Worm (Caenorhabditis elegans) whole organism, L2 larva: ENCODE results near the gene glo-4.
A peak's percentile ranks its signal among the peaks of the same experiment; 100 is the strongest.

ENCODE experiments used
- C34F6.9 ChIP-seq: fragments of 150-350 bp; optimal IDR thresholded peaks from 2 replicates; lab custom pipeline; 2014; ENCODE audit warnings: missing biosample characterization, missing genetic modification characterization
- F13H6.1 ChIP-seq: sonication (generic microtip); optimal IDR thresholded peaks from 2 replicates; lab custom pipeline; 2016; ENCODE audit warnings: missing genetic modification characterization, missing compliant biosample characterization
- R02D3.7 ChIP-seq: fragments of 150-350 bp; optimal IDR thresholded peaks from 2 replicates; lab custom pipeline; 2014; ENCODE audit warnings: missing biosample characterization, missing genetic modification characterization
- ZK546.5 ChIP-seq: sonication (generic microtip); optimal IDR thresholded peaks from 2 replicates; lab custom pipeline; 2017; ENCODE audit warnings: missing biosample characterization, missing genetic modification characterization
- aly-2 ChIP-seq: fragments of 150-350 bp; optimal IDR thresholded peaks from 2 replicates; lab custom pipeline; 2014; ENCODE audit warnings: missing biosample characterization, missing genetic modification characterization
- blmp-1 ChIP-seq: sonication (generic microtip); optimal IDR thresholded peaks from 2 replicates; lab custom pipeline; 2017; ENCODE audit warnings: missing genetic modification characterization, mild to moderate bottlenecking, missing compliant biosample characterization, antibody characterized with exemption, moderate library complexity; ENCODE audit not compliant: insufficient read depth
- ceh-16 ChIP-seq: fragments of 150-350 bp; optimal IDR thresholded peaks from 2 replicates; lab custom pipeline; 2014; ENCODE audit warnings: missing biosample characterization, missing genetic modification characterization
- ceh-82 ChIP-seq: fragments of 150-350 bp; optimal IDR thresholded peaks from 2 replicates; lab custom pipeline; 2014; ENCODE audit warnings: missing biosample characterization, missing genetic modification characterization
- dmd-4 ChIP-seq: sonication (generic microtip); optimal IDR thresholded peaks from 2 replicates; lab custom pipeline; 2017; ENCODE audit warnings: missing biosample characterization, missing genetic modification characterization
- egl-27 ChIP-seq: sonication (generic microtip); optimal IDR thresholded peaks from 3 replicates; lab custom pipeline; 2017; ENCODE audit warnings: missing biosample characterization, missing genetic modification reagents, missing genetic modification characterization
- elt-1 ChIP-seq: fragments of 150-350 bp; optimal IDR thresholded peaks from 2 replicates; lab custom pipeline; 2014; ENCODE audit warnings: missing biosample characterization, missing genetic modification characterization
- elt-3 ChIP-seq: sonication (generic microtip); optimal IDR thresholded peaks from 2 replicates; lab custom pipeline; 2017; ENCODE audit warnings: missing biosample characterization, missing genetic modification characterization
- fos-1 ChIP-seq: fragments of 150-350 bp; optimal IDR thresholded peaks from 2 replicates; lab custom pipeline; 2014; ENCODE audit warnings: missing biosample characterization, missing genetic modification characterization
- gmeb-1 ChIP-seq: fragments of 150-350 bp; optimal IDR thresholded peaks from 2 replicates; lab custom pipeline; 2014; ENCODE audit warnings: missing biosample characterization, missing genetic modification characterization
- lin-13 ChIP-seq: fragments of 150-350 bp; optimal IDR thresholded peaks from 2 replicates; lab custom pipeline; 2014; ENCODE audit warnings: missing biosample characterization, missing genetic modification reagents, missing genetic modification characterization
- lin-39 ChIP-seq: fragments of 150-350 bp; optimal IDR thresholded peaks from 2 replicates; lab custom pipeline; 2014; ENCODE audit warnings: missing biosample characterization, missing genetic modification reagents, missing genetic modification characterization
- lsy-2 ChIP-seq, 2 experiments: fragments of 150-350 bp in 1 of 2; sonication (generic microtip) in 1 of 2; optimal IDR thresholded peaks; 2 replicates each; lab custom pipeline; 2014 to 2017; ENCODE audit warnings: missing biosample characterization in 2 of 2, missing genetic modification characterization in 2 of 2
- mbf-1 ChIP-seq: sonication (generic microtip); optimal IDR thresholded peaks from 2 replicates; lab custom pipeline; 2017; ENCODE audit warnings: missing biosample characterization, missing genetic modification characterization
- mdl-1 ChIP-seq, 2 experiments: fragments of 150-350 bp in 1 of 2; sonication (generic microtip) in 1 of 2; optimal IDR thresholded peaks; 2 replicates each; lab custom pipeline; 2017; ENCODE audit warnings: missing biosample characterization in 2 of 2, missing genetic modification characterization in 2 of 2
- nhr-10 ChIP-seq: sonication (generic microtip); optimal IDR thresholded peaks from 2 replicates; lab custom pipeline; 2017; ENCODE audit warnings: missing biosample characterization, missing genetic modification characterization
- nhr-11 ChIP-seq: fragments of 150-350 bp; optimal IDR thresholded peaks from 2 replicates; lab custom pipeline; 2014; ENCODE audit warnings: missing biosample characterization, missing genetic modification characterization
- nhr-12 ChIP-seq: fragments of 150-350 bp; optimal IDR thresholded peaks from 2 replicates; lab custom pipeline; 2014; ENCODE audit warnings: missing biosample characterization, missing genetic modification characterization
- nhr-129 ChIP-seq: fragments of 150-350 bp; optimal IDR thresholded peaks from 2 replicates; lab custom pipeline; 2014; ENCODE audit warnings: missing biosample characterization, missing genetic modification characterization
- nhr-21 ChIP-seq: fragments of 150-350 bp; optimal IDR thresholded peaks from 2 replicates; lab custom pipeline; 2014; ENCODE audit warnings: missing biosample characterization, missing genetic modification characterization
- nhr-23 ChIP-seq: fragments of 150-350 bp; optimal IDR thresholded peaks from 2 replicates; lab custom pipeline; 2014; ENCODE audit warnings: missing biosample characterization, missing genetic modification reagents, missing genetic modification characterization
- nhr-25 ChIP-seq: fragments of 150-350 bp; sonication (generic microtip); optimal IDR thresholded peaks from 3 replicates; lab custom pipeline; 2014; ENCODE audit warnings: missing biosample characterization, missing genetic modification characterization
- nhr-6 ChIP-seq: fragments of 150-350 bp; optimal IDR thresholded peaks from 2 replicates; lab custom pipeline; 2014; ENCODE audit warnings: missing biosample characterization, missing genetic modification characterization
- peb-1 ChIP-seq: fragments of 150-350 bp; optimal IDR thresholded peaks from 2 replicates; lab custom pipeline; 2014; ENCODE audit warnings: missing biosample characterization, missing genetic modification characterization
- sem-4 ChIP-seq: fragments of 150-350 bp; optimal IDR thresholded peaks from 2 replicates; lab custom pipeline; 2014; ENCODE audit warnings: missing biosample characterization, missing genetic modification reagents, missing genetic modification characterization
- sma-3 ChIP-seq: sonication (generic microtip); optimal IDR thresholded peaks from 2 replicates; lab custom pipeline; 2016; ENCODE audit warnings: missing genetic modification reagents, missing genetic modification characterization, missing compliant biosample characterization
- sma-9 ChIP-seq, 2 experiments: fragments of 150-350 bp in 1 of 2; sonication (generic microtip) in 1 of 2; optimal IDR thresholded peaks; 2 replicates each; lab custom pipeline; 2014 to 2016; ENCODE audit warnings: missing genetic modification characterization in 2 of 2, mild to moderate bottlenecking in 1 of 2, missing biosample characterization in 1 of 2, missing compliant biosample characterization in 1 of 2, missing genetic modification reagents in 1 of 2, moderate library complexity in 1 of 2
- unc-55 ChIP-seq: fragments of 150-350 bp; sonication (generic microtip); optimal IDR thresholded peaks from 3 replicates; lab custom pipeline; 2014; ENCODE audit warnings: missing biosample characterization, missing genetic modification reagents, missing genetic modification characterization
- unc-62 ChIP-seq: fragments of 150-350 bp; optimal IDR thresholded peaks from 2 replicates; lab custom pipeline; 2014; ENCODE audit warnings: missing biosample characterization, missing genetic modification reagents, missing genetic modification characterization
- ztf-1 ChIP-seq: fragments of 200-800 bp; sonication (Bioruptor generic); conservative IDR thresholded peaks from 2 replicates; pipeline ENCODE4 v1.3.6; 2022; ENCODE audit warnings: missing genetic modification characterization, missing compliant biosample characterization
- ztf-4 ChIP-seq: fragments of 150-350 bp; optimal IDR thresholded peaks from 2 replicates; lab custom pipeline; 2014; ENCODE audit warnings: missing biosample characterization, missing genetic modification characterization

Gene glo-4

DNA sequence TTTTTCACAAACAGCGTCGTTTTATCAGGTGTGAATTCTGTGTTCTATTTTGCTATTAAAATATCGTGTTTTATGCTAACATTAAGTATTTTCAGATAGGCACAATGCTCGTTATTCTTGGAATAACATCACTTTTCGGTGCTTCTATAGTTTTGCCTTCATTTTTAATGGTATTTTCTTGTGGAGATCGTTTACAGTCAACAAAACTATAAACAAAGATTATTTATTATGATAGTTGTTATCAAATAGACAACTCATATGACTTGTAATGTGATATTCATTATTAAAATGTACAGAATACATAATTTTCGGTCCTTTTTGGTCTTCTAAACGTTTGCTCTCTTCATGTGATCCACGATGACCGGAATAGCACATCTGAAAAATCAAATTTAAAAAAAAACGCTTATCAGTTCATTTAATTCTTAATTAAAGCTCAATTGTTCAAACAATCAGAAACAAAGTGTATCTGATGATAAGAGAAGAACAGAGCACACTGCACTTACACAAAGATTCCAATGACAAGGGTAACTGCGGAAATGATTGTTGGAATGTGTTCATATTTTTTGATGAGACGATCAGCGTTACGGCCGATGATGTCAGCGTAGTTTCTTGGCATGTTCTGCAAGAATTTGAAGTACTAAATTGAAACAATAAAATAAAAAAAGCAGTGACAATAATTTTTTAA lies 11.1 kb upstream of the glo-4 start, which contains the start of gene F07C3.9:
F07C3.9 (minus strand) TSS at position 635 of the 685 bp plus-strand sequence.
- TF ChIP-seq elt-3 (no peak), mdl-1 (tag; optimal IDR thresholded peaks at IDR 0.05; lab: Kevin White, UChicago) (no peak), unc-55 (GFP tag; lab: Kevin White, UChicago) (no peak), peb-1 (tag; lab: Kevin White, UChicago) (no peak), sem-4 (tag; lab: Kevin White, UChicago) (no peak), sma-3 (GFP tag; lab: Kevin White, UChicago) (no peak), sma-9 (GFP tag; optimal IDR thresholded peaks at IDR 0.05; lab: Kevin White, UChicago) (peak; percentile 16), sma-9 (tag; optimal IDR thresholded peaks at IDR 0.05; lab: Kevin White, UChicago) (no peak), elt-1 (tag; lab: Kevin White, UChicago) (no peak), fos-1 (peak; percentile 51), nhr-23 (tag; lab: Kevin White, UChicago) (no peak)
- TF ChIP-seq, all 48 proteins: peak for 2

DNA sequence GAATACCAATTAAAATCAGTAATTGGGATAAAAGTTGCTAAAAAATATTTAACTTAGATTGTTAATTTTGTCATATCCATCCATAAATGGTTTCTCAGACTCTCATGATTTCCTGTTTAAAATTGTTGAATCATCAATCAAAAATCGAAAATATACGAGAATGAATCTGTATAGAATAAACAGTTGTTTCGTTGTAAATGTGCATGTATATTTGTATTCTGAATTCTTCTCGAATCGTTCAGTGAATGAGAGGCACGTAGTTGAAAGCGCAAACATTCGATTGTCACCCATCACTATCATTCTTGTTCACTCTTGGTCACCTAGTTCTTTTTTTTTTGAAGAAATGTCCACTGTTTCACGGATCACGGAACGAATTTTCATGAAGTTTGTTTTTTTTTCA lies 6.9 kb upstream of the glo-4 start, which contains the start of gene ptd-2:
ptd-2 (plus strand) TSS at position 301 of the 400 bp plus-strand sequence.
- TF ChIP-seq sma-9 (GFP tag; optimal IDR thresholded peaks at IDR 0.05; lab: Kevin White, UChicago) (no peak), sma-9 (tag; optimal IDR thresholded peaks at IDR 0.05; lab: Kevin White, UChicago) (no peak), elt-3 (no peak)

ce11 chrV:9249206-9249605 lies 6.2 kb upstream of the glo-4 start, which contains the start of gene str-94:
Gene str-94 (minus strand): TSS chrV:9249306.
- no peak for TF ChIP-seq ZK546.5
- TF ChIP-seq nhr-6, result no peak
- TF ChIP-seq lsy-2 (tag; optimal IDR thresholded peaks at IDR 0.05; lab: Kevin White, UChicago), result no peak
- TF ChIP-seq fos-1, result no peak
- TF ChIP-seq nhr-25 (tag; lab: Kevin White, UChicago), result no peak
- TF ChIP-seq lin-13 (GFP tag; lab: Kevin White, UChicago), result no peak
- no peak for TF ChIP-seq nhr-12 (tag; lab: Kevin White, UChicago)
- TF ChIP-seq ztf-1 (GFP tag; lab: Robert Waterston, UW), result no peak
- no peak for TF ChIP-seq ztf-4 (tag; lab: Kevin White, UChicago)
- TF ChIP-seq elt-1 (tag; lab: Kevin White, UChicago), result no peak
- no peak for TF ChIP-seq nhr-10 (tag; lab: Kevin White, UChicago)
- no peak for TF ChIP-seq ceh-16 (tag; lab: Kevin White, UChicago)

DNA sequence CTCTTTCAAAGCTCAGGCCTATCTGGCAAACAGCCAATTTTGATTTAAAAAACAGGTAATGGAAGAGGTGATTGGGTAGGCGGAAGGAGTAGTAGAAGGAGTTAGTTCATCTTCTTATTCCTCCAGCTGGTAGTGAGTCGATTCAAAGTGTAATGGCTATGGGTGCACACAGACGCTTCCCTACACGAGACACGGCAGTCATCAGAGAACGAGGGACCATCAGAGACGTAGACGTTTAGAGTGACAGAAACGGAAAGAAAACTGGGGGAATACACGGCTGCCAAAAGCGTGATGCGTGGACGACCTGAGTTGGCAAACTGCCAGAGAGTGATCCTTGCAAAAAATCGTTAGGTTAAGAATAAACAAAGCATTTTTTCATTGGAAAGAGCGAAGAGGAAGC lies 4.4 kb upstream of the glo-4 start:
- TF ChIP-seq sma-9 (GFP tag; optimal IDR thresholded peaks at IDR 0.05; lab: Kevin White, UChicago) (peak; percentile 74), sma-9 (tag; optimal IDR thresholded peaks at IDR 0.05; lab: Kevin White, UChicago) (no peak), F13H6.1 (tag; lab: Kevin White, UChicago) (peak; percentile 34), aly-2 (no peak), lsy-2 (tag; optimal IDR thresholded peaks at IDR 0.05; lab: Kevin White, UChicago) (peak in 1 of 2 experiments; percentile 30), C34F6.9 (tag; lab: Kevin White, UChicago) (peak; percentile 53), unc-55 (GFP tag; lab: Kevin White, UChicago) (peak; percentile 60), nhr-129 (tag; lab: Kevin White, UChicago) (peak; percentile 75), nhr-6 (no peak), mdl-1 (tag; optimal IDR thresholded peaks at IDR 0.05; lab: Kevin White, UChicago) (peak in 1 of 2 experiments; percentile 25)

ce11 chrV:9246260-9246659 lies 3.2 kb upstream of the glo-4 start, which contains the start of gene aat-2:
Gene aat-2 (minus strand): TSS chrV:9246360.
- no peak for TF ChIP-seq lin-39 (tag; lab: Kevin White, UChicago)
- no peak for TF ChIP-seq nhr-23 (tag; lab: Kevin White, UChicago)
- TF ChIP-seq egl-27 (tag; lab: Kevin White, UChicago), result no peak
- TF ChIP-seq ceh-82 (tag; lab: Kevin White, UChicago), result no peak
- TF ChIP-seq nhr-11 (tag; lab: Kevin White, UChicago), result no peak
- TF ChIP-seq mbf-1 (tag; lab: Kevin White, UChicago), result no peak
- TF ChIP-seq sma-3 (GFP tag; lab: Kevin White, UChicago), result no peak
- no peak for TF ChIP-seq sem-4 (tag; lab: Kevin White, UChicago)
- no peak for TF ChIP-seq sma-9 (GFP tag; optimal IDR thresholded peaks at IDR 0.05; lab: Kevin White, UChicago)
- no peak for TF ChIP-seq sma-9 (tag; optimal IDR thresholded peaks at IDR 0.05; lab: Kevin White, UChicago)
- no peak for TF ChIP-seq R02D3.7 (tag; lab: Kevin White, UChicago)
- no peak for TF ChIP-seq gmeb-1
- TF ChIP-seq dmd-4 (tag; lab: Kevin White, UChicago), result no peak
- no peak for TF ChIP-seq nhr-12 (tag; lab: Kevin White, UChicago)
- no peak for TF ChIP-seq blmp-1
- TF ChIP-seq unc-55 (GFP tag; lab: Kevin White, UChicago), result no peak
- TF ChIP-seq unc-62 (GFP tag; lab: Kevin White, UChicago), result no peak
- TF ChIP-seq nhr-21 (tag; lab: Kevin White, UChicago), result no peak
- no peak for TF ChIP-seq nhr-25 (tag; lab: Kevin White, UChicago)
- no peak for TF ChIP-seq mdl-1 (tag; optimal IDR thresholded peaks at IDR 0.05; lab: Kevin White, UChicago)
